Worm (Caenorhabditis elegans) whole organism, late embryonic: ENCODE results near the gene Y82E9BR.9.

Experiments
- C08G9.2 ChIP-seq: sonication (generic microtip); optimal IDR thresholded peaks from 2 replicates; lab custom pipeline; 2016; ENCODE audit warnings: mild to moderate bottlenecking, missing genetic modification characterization, moderate library complexity, missing compliant biosample characterization
- C38D4.7 ChIP-seq: fragments of 200-800 bp; sonication (Bioruptor generic); optimal IDR thresholded peaks from 2 replicates; lab custom pipeline; 2018; ENCODE audit warnings: mild to moderate bottlenecking, missing genetic modification characterization, moderate library complexity, missing compliant biosample characterization
- K02D7.2 ChIP-seq: sonication (generic microtip); optimal IDR thresholded peaks from 2 replicates; lab custom pipeline; 2017; ENCODE audit warnings: mild to moderate bottlenecking, missing genetic modification characterization, missing compliant biosample characterization
- K09A11.1 ChIP-seq: sonication (generic microtip); optimal IDR thresholded peaks from 2 replicates; lab custom pipeline; 2017; ENCODE audit warnings: antibody characterized with exemption, mild to moderate bottlenecking, missing genetic modification characterization, missing compliant biosample characterization; ENCODE audit not compliant: insufficient read depth
- ceh-14 ChIP-seq: sonication (generic microtip); optimal IDR thresholded peaks from 2 replicates; lab custom pipeline; 2016; ENCODE audit warnings: missing genotype, missing genetic modification characterization, missing compliant biosample characterization
- ceh-30 ChIP-seq: fragments of 150-350 bp; optimal IDR thresholded peaks from 2 replicates; lab custom pipeline; 2014; ENCODE audit warnings: missing biosample characterization, missing genetic modification characterization
- ceh-31 ChIP-seq: sonication (generic microtip); optimal IDR thresholded peaks from 2 replicates; lab custom pipeline; 2016; ENCODE audit warnings: missing genetic modification characterization, missing compliant biosample characterization
- ceh-45 ChIP-seq: fragments of 200-800 bp; sonication (Bioruptor generic); IDR thresholded peaks from 2 replicates; pipeline ENCODE4 v1.3.6; 2022; ENCODE audit warnings: missing genetic modification reagents, missing genetic modification characterization, missing compliant biosample characterization
- ceh-48 ChIP-seq: sonication (generic microtip); optimal IDR thresholded peaks from 2 replicates; lab custom pipeline; 2016; ENCODE audit warnings: missing genetic modification characterization, inconsistent platforms, missing compliant biosample characterization
- ceh-9 ChIP-seq: sonication (generic microtip); optimal IDR thresholded peaks from 2 replicates; lab custom pipeline; 2016; ENCODE audit warnings: mild to moderate bottlenecking, missing genetic modification characterization, inconsistent platforms, missing compliant biosample characterization
- che-1 ChIP-seq: sonication (generic microtip); optimal IDR thresholded peaks from 2 replicates; lab custom pipeline; 2016; ENCODE audit warnings: mild to moderate bottlenecking, missing genetic modification characterization, missing compliant biosample characterization
- dmd-4 ChIP-seq: sonication (generic microtip); optimal IDR thresholded peaks from 2 replicates; lab custom pipeline; 2016; ENCODE audit warnings: borderline replicate concordance, missing genetic modification characterization, missing compliant biosample characterization
- dve-1 ChIP-seq: sonication (generic microtip); optimal IDR thresholded peaks from 2 replicates; lab custom pipeline; 2017; ENCODE audit warnings: antibody characterized with exemption, mild to moderate bottlenecking, missing genetic modification characterization, missing compliant biosample characterization
- elt-4 ChIP-seq: sonication (generic microtip); optimal IDR thresholded peaks from 2 replicates; lab custom pipeline; 2016; ENCODE audit warnings: missing genetic modification characterization, missing compliant biosample characterization
- eyg-1 ChIP-seq: sonication (generic microtip); optimal IDR thresholded peaks from 2 replicates; lab custom pipeline; 2016; ENCODE audit warnings: missing genotype, missing genetic modification characterization, missing compliant biosample characterization
- fax-1 ChIP-seq: sonication (generic microtip); optimal IDR thresholded peaks from 2 replicates; lab custom pipeline; 2016; ENCODE audit warnings: missing genotype, missing genetic modification characterization, missing compliant biosample characterization
- fkh-10 ChIP-seq: fragments of 150-350 bp; optimal IDR thresholded peaks from 2 replicates; lab custom pipeline; 2014; ENCODE audit warnings: missing biosample characterization, missing genetic modification reagents, missing genetic modification characterization
- fkh-6 ChIP-seq: sonication (generic microtip); optimal IDR thresholded peaks from 2 replicates; lab custom pipeline; 2016; ENCODE audit warnings: missing genetic modification characterization, missing compliant biosample characterization
- hlh-30 ChIP-seq: sonication (generic microtip); optimal IDR thresholded peaks from 2 replicates; lab custom pipeline; 2017; ENCODE audit warnings: antibody characterized with exemption, missing genetic modification characterization, missing compliant biosample characterization; ENCODE audit not compliant: insufficient read depth
- hlh-6 ChIP-seq: sonication (generic microtip); optimal IDR thresholded peaks from 2 replicates; lab custom pipeline; 2016; ENCODE audit warnings: missing genotype, missing genetic modification characterization, missing compliant biosample characterization
- hlh-8 ChIP-seq: sonication (generic microtip); optimal IDR thresholded peaks from 2 replicates; lab custom pipeline; 2016; ENCODE audit warnings: missing genotype, missing genetic modification characterization, missing compliant biosample characterization
- madf-2 ChIP-seq: sonication (generic microtip); optimal IDR thresholded peaks from 2 replicates; lab custom pipeline; 2017; ENCODE audit warnings: missing genetic modification characterization, missing compliant biosample characterization
- nhr-11 ChIP-seq: fragments of 150-350 bp; optimal IDR thresholded peaks from 2 replicates; lab custom pipeline; 2014; ENCODE audit warnings: missing biosample characterization, missing genetic modification characterization
- nhr-232 ChIP-seq: sonication (generic microtip); optimal IDR thresholded peaks from 2 replicates; lab custom pipeline; 2016; ENCODE audit warnings: missing genetic modification characterization, missing compliant biosample characterization
- npax-4 ChIP-seq: sonication (generic microtip); optimal IDR thresholded peaks from 2 replicates; lab custom pipeline; 2016; ENCODE audit warnings: missing genetic modification characterization, missing compliant biosample characterization
- odd-2 ChIP-seq: sonication (generic microtip); optimal IDR thresholded peaks from 2 replicates; lab custom pipeline; 2017; ENCODE audit warnings: antibody characterized with exemption, mild to moderate bottlenecking, missing genetic modification characterization, missing compliant biosample characterization
- pat-9 ChIP-seq: fragments of 200-800 bp; sonication (Bioruptor generic); optimal IDR thresholded peaks from 2 replicates; lab custom pipeline; 2018; ENCODE audit warnings: mild to moderate bottlenecking, missing genetic modification characterization, moderate library complexity, missing compliant biosample characterization
- pha-2 ChIP-seq: sonication (generic microtip); optimal IDR thresholded peaks from 2 replicates; lab custom pipeline; 2017; ENCODE audit warnings: mild to moderate bottlenecking, missing genetic modification characterization, missing compliant biosample characterization
- pha-4 ChIP-seq: fragments of 150-350 bp; optimal IDR thresholded peaks from 2 replicates; lab custom pipeline; 2018; ENCODE audit warnings: missing biosample characterization, missing genetic modification reagents, missing genetic modification characterization
- pqm-1 ChIP-seq: sonication (generic microtip); optimal IDR thresholded peaks from 2 replicates; lab custom pipeline; 2016; ENCODE audit warnings: missing genetic modification characterization, missing compliant biosample characterization
- ref-2 ChIP-seq: sonication (generic microtip); optimal IDR thresholded peaks from 2 replicates; lab custom pipeline; 2016; ENCODE audit warnings: missing genetic modification characterization, missing compliant biosample characterization
- rnt-1 ChIP-seq: sonication (generic microtip); optimal IDR thresholded peaks from 2 replicates; lab custom pipeline; 2016; ENCODE audit warnings: missing genetic modification characterization, missing compliant biosample characterization
- sdc-2 ChIP-seq: sonication (generic microtip); optimal IDR thresholded peaks from 2 replicates; lab custom pipeline; 2016; ENCODE audit warnings: missing genotype, missing genetic modification characterization, missing compliant biosample characterization
- sox-4 ChIP-seq: sonication (generic microtip); optimal IDR thresholded peaks from 2 replicates; lab custom pipeline; 2017; ENCODE audit warnings: mild to moderate bottlenecking, missing genetic modification characterization, inconsistent platforms, missing compliant biosample characterization
- tbx-2 ChIP-seq: sonication (generic microtip); optimal IDR thresholded peaks from 2 replicates; lab custom pipeline; 2016; ENCODE audit warnings: missing genetic modification characterization, missing compliant biosample characterization
- ttx-3 ChIP-seq: sonication (generic microtip); optimal IDR thresholded peaks from 2 replicates; lab custom pipeline; 2016; ENCODE audit warnings: missing genetic modification reagents, missing genetic modification characterization, missing compliant biosample characterization
- unc-55 ChIP-seq: sonication (generic microtip); optimal IDR thresholded peaks from 2 replicates; lab custom pipeline; 2017; ENCODE audit warnings: missing biosample characterization, missing genetic modification reagents, missing genetic modification characterization
- unc-86 ChIP-seq: sonication (generic microtip); optimal IDR thresholded peaks from 2 replicates; lab custom pipeline; 2016; ENCODE audit warnings: missing genetic modification characterization, missing compliant biosample characterization

Gene Y82E9BR.9

DNA sequence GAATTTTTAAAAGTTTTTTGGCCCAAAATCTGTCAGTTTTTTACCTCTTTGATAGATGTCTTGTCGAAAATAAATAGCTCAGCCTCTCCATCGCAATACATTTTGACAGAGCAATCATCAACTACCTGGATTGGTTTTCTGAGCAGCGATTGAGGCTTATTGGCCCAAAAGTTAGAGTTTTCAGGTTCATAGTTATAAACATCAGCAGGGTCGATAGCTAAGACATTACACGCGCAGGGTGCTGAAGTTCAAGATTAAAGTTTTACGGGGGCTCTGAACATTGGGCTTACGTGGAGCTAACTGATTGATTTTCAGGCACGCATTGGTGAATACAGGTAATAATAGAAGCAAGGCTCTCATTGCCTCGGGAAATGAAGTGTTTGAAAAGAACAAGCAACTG is at the start of gene Y82E9BR.9:
TSS of gene Y82E9BR.9 (minus strand) at position 101 of the 400 bp plus-strand sequence.
- TF ChIP-seq pha-2 (tag; lab: Kevin White, UChicago) (no peak), fax-1 (no peak), nhr-11 (tag; lab: Kevin White, UChicago) (no peak), elt-4 (tag; lab: Kevin White, UChicago) (no peak), ceh-14 (tag; lab: Kevin White, UChicago) (no peak), ceh-30 (tag; lab: Kevin White, UChicago) (no peak), dve-1 (no peak), pha-4 (tag; lab: Kevin White, UChicago) (no peak), eyg-1 (tag; lab: Kevin White, UChicago) (no peak), sdc-2 (tag; lab: Kevin White, UChicago) (no peak), ceh-48 (tag; lab: Kevin White, UChicago) (no peak), ceh-45 (GFP tag; lab: Robert Waterston, UW) (no peak), C38D4.7 (no peak), hlh-30 (tag; lab: Kevin White, UChicago) (no peak), unc-86 (tag; lab: Kevin White, UChicago) (no peak), unc-55 (GFP tag; lab: Kevin White, UChicago) (no peak)

DNA sequence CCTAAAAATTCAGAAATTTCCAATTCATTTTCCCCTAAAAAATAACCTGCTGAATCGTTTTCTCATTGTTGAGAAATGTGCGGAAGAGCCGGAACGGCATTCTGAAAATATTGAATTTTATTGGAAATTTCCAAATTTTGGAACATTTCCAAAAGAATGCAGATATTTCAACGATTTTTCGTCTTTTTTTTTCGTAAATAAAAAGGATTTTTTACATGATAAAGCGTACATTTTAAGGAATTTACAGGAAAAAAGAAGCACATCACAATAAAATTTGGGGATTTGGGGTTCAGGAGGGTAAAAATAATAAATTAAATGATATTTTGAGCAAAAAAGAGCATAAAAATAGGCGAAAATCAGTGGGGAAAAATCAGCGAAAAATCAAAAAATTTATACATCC is 49.6 kb upstream of the Y82E9BR.9 start, which contains the start of gene Y82E9BR.22:
TSS of gene Y82E9BR.22 (minus strand) at position 101 of the 400 bp plus-strand sequence.
- no peak for TF ChIP-seq ttx-3 (tag; lab: Kevin White, UChicago)
- TF ChIP-seq fkh-10 (GFP tag; lab: Kevin White, UChicago), result no peak
- TF ChIP-seq ceh-31 (tag; lab: Kevin White, UChicago), result no peak
- no peak for TF ChIP-seq odd-2 (tag; lab: Kevin White, UChicago)
- no peak for TF ChIP-seq ceh-14 (tag; lab: Kevin White, UChicago)
- TF ChIP-seq tbx-2 (tag; lab: Kevin White, UChicago), result no peak

DNA sequence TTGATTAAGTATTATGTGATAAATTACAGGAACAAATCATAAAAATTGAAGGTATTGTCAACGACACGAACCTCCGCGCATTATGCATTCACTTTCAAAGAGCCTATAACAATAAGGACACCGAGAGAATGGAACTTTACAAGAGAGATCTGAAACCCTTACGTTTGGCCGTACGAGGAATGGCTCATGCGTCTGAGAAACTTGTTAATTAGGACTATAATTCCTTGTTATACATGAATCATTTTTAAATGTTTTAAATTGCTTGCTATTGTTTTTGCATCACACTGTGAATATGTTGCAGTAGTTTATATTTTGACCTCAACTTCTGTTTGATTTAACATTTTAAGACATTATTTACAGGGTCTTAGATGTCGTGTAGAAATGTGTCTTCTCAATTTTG is 43.5 kb upstream of the Y82E9BR.9 start, which contains the start of gene pals-18:
TSS of gene pals-18 (plus strand) at position 301 of the 400 bp plus-strand sequence.
- TF ChIP-seq ref-2 (tag; lab: Kevin White, UChicago) (no peak), pat-9 (no peak), nhr-232 (tag; lab: Kevin White, UChicago) (no peak), ceh-14 (tag; lab: Kevin White, UChicago) (no peak), hlh-8 (tag; lab: Kevin White, UChicago) (no peak), madf-2 (tag; lab: Kevin White, UChicago) (no peak), unc-55 (GFP tag; lab: Kevin White, UChicago) (no peak), npax-4 (tag; lab: Kevin White, UChicago) (no peak), ttx-3 (tag; lab: Kevin White, UChicago) (no peak), sox-4 (tag; lab: Kevin White, UChicago) (no peak), pha-2 (tag; lab: Kevin White, UChicago) (no peak), ceh-9 (tag; lab: Kevin White, UChicago) (no peak), rnt-1 (no peak), K02D7.2 (no peak), dve-1 (no peak), fkh-6 (tag; lab: Kevin White, UChicago) (no peak)

DNA sequence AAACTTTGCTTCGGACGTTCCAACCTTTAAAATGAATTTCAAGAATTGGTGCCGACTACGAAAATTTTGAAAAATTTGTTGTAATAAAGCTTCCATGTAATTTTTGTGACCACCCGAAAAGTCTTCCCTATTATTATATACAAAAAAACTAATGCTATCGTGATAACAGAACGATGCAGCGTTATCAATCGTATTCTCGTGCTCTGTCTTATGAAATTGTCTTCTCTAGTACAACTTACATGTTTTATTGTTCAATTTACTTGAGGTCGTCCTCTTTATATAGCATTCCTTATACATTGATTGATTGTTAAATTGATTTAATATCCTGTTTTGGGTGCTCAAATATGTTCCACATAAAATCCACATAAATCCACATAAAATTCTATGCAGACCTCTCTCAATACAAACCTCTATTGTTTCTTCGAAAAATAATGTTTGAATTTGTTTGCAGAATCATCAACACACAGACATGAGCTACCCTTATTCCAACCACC is 42.0 kb upstream of the Y82E9BR.9 start, which contains the start of gene pals-19:
TSS of gene pals-19 (plus strand) at position 444 of the 494 bp plus-strand sequence.
- TF ChIP-seq ceh-14 (tag; lab: Kevin White, UChicago) (no peak), unc-55 (GFP tag; lab: Kevin White, UChicago) (no peak), pat-9 (no peak), nhr-11 (tag; lab: Kevin White, UChicago) (no peak), pqm-1 (tag; lab: Kevin White, UChicago) (no peak), K09A11.1 (no peak), C08G9.2 (no peak), hlh-6 (tag; lab: Kevin White, UChicago) (no peak), dmd-4 (tag; lab: Kevin White, UChicago) (no peak), ceh-48 (tag; lab: Kevin White, UChicago) (no peak), fkh-10 (GFP tag; lab: Kevin White, UChicago) (no peak), che-1 (no peak)
